Worm (Caenorhabditis elegans) whole organism, L1 larva: ENCODE data around the gene Y42G9A.1.

Source experiments
- C16A3.4 ChIP-seq: fragments of 150-350 bp; optimal IDR thresholded peaks from 2 replicates; lab custom pipeline; 2014; ENCODE audit warnings: missing biosample characterization, missing genetic modification characterization
- F16B12.6 ChIP-seq: fragments of 150-350 bp; optimal IDR thresholded peaks from 2 replicates; lab custom pipeline; 2014; ENCODE audit warnings: missing biosample characterization, missing genetic modification characterization
- Y116A8C.19 ChIP-seq: sonication (generic microtip); optimal IDR thresholded peaks from 2 replicates; lab custom pipeline; 2016; ENCODE audit warnings: missing compliant biosample characterization, missing genetic modification characterization, borderline replicate concordance
- aha-1 ChIP-seq: fragments of 150-350 bp; optimal IDR thresholded peaks from 2 replicates; lab custom pipeline; 2014; ENCODE audit warnings: missing biosample characterization, missing genetic modification characterization
- aly-2 ChIP-seq: fragments of 150-350 bp; optimal IDR thresholded peaks from 2 replicates; lab custom pipeline; 2014; ENCODE audit warnings: missing biosample characterization, missing genetic modification characterization
- blmp-1 ChIP-seq: fragments of 150-350 bp; optimal IDR thresholded peaks from 2 replicates; lab custom pipeline; 2014; ENCODE audit warnings: missing biosample characterization, missing genetic modification characterization
- ceh-63 ChIP-seq: fragments of 200-800 bp; sonication (Bioruptor generic); optimal IDR thresholded peaks from 2 replicates; lab custom pipeline; 2018; ENCODE audit warnings: mild to moderate bottlenecking, missing genetic modification characterization, missing compliant biosample characterization
- ceh-82 ChIP-seq, 3 experiments: fragments of 150-350 bp in 1 of 3; sonication (generic microtip) in 2 of 3; optimal IDR thresholded peaks; 2 replicates each; lab custom pipeline; 2014 to 2017; ENCODE audit warnings: missing biosample characterization in 3 of 3, missing genetic modification characterization in 3 of 3
- ceh-88 ChIP-seq: fragments of 200-800 bp; sonication (Bioruptor generic); IDR thresholded peaks from 2 replicates; pipeline ENCODE4 v1.3.6; 2022; ENCODE audit warnings: missing genetic modification characterization, missing compliant biosample characterization
- ceh-90 ChIP-seq: sonication (generic microtip); optimal IDR thresholded peaks from 2 replicates; lab custom pipeline; 2016; ENCODE audit warnings: missing genetic modification characterization, missing compliant biosample characterization
- ces-1 ChIP-seq: fragments of 150-350 bp; optimal IDR thresholded peaks from 2 replicates; lab custom pipeline; 2014; ENCODE audit warnings: missing biosample characterization, missing genetic modification reagents, missing genetic modification characterization
- dpl-1 ChIP-seq, 3 experiments: fragments of 150-350 bp in 2 of 3; sonication (generic microtip) in 1 of 3; optimal IDR thresholded peaks; 2 replicates each; lab custom pipeline; 2014 to 2017; ENCODE audit warnings: missing biosample characterization in 3 of 3, missing genetic modification characterization in 3 of 3, missing genetic modification reagents in 3 of 3
- efl-1 ChIP-seq, 4 experiments: fragments of 150-350 bp; optimal IDR thresholded peaks in 3 of 4; peaks in 1 of 4; 1 replicate in 1 of 4; 2 replicates in 3 of 4; lab custom pipeline; 2014; ENCODE audit warnings: missing biosample characterization in 2 of 4, missing genetic modification characterization in 2 of 4, missing genetic modification reagents in 2 of 4
- efl-3 ChIP-seq: fragments of 200-800 bp; sonication (Bioruptor generic); optimal IDR thresholded peaks from 2 replicates; lab custom pipeline; 2018; ENCODE audit warnings: mild to moderate bottlenecking, missing genetic modification characterization, missing compliant biosample characterization
- egl-27 ChIP-seq, 2 experiments: fragments of 150-350 bp in 1 of 2; sonication (generic microtip); optimal IDR thresholded peaks; 3 replicates each; lab custom pipeline; 2017 to 2018; ENCODE audit warnings: missing biosample characterization in 2 of 2, missing genetic modification characterization in 2 of 2, missing genetic modification reagents in 2 of 2
- elt-2 ChIP-seq: sonication (generic microtip); optimal IDR thresholded peaks from 2 replicates; lab custom pipeline; 2016; ENCODE audit warnings: missing genetic modification characterization, mild to moderate bottlenecking, inconsistent platforms, missing compliant biosample characterization, missing genetic modification reagents
- fkh-4 ChIP-seq: sonication (generic microtip); optimal IDR thresholded peaks from 2 replicates; lab custom pipeline; 2016; ENCODE audit warnings: missing compliant biosample characterization, missing genetic modification characterization, borderline replicate concordance
- irx-1 ChIP-seq: sonication (generic microtip); optimal IDR thresholded peaks from 2 replicates; lab custom pipeline; 2016; ENCODE audit warnings: missing genetic modification characterization, missing compliant biosample characterization
- jun-1 ChIP-seq: fragments of 150-350 bp; optimal IDR thresholded peaks from 2 replicates; lab custom pipeline; 2014; ENCODE audit warnings: missing biosample characterization, missing genetic modification reagents, missing genetic modification characterization
- lin-14 ChIP-seq: fragments of 200-800 bp; sonication (Bioruptor generic); optimal IDR thresholded peaks from 2 replicates; lab custom pipeline; 2018; ENCODE audit warnings: mild to moderate bottlenecking, missing genetic modification characterization, moderate library complexity, missing compliant biosample characterization
- lir-3 ChIP-seq: sonication (generic microtip); optimal IDR thresholded peaks from 2 replicates; lab custom pipeline; 2016; ENCODE audit warnings: mild to moderate bottlenecking, missing genetic modification characterization, moderate library complexity, missing compliant biosample characterization; ENCODE audit not compliant: poor library complexity
- lsy-2 ChIP-seq, 2 experiments: fragments of 150-350 bp; optimal IDR thresholded peaks; 2 replicates each; lab custom pipeline; 2014; ENCODE audit warnings: missing biosample characterization in 2 of 2, missing genetic modification characterization in 2 of 2
- mab-9 ChIP-seq: fragments of 200-800 bp; sonication (Bioruptor generic); IDR thresholded peaks from 2 replicates; pipeline ENCODE4 v1.3.6; 2022; ENCODE audit warnings: missing genetic modification reagents, missing genetic modification characterization, missing compliant biosample characterization
- mef-2 ChIP-seq: fragments of 150-350 bp; optimal IDR thresholded peaks from 2 replicates; lab custom pipeline; 2014; ENCODE audit warnings: missing biosample characterization, missing genetic modification characterization
- mep-1 ChIP-seq: fragments of 150-350 bp; optimal IDR thresholded peaks from 2 replicates; lab custom pipeline; 2014; ENCODE audit warnings: missing biosample characterization, missing genetic modification characterization
- nhr-19 ChIP-seq: fragments of 200-800 bp; sonication (Bioruptor generic); conservative IDR thresholded peaks from 2 replicates; pipeline ENCODE4 v1.3.6; 2022; ENCODE audit warnings: missing genetic modification characterization, missing compliant biosample characterization
- nhr-20 ChIP-seq: sonication (generic microtip); optimal IDR thresholded peaks from 2 replicates; lab custom pipeline; 2016; ENCODE audit warnings: mild to moderate bottlenecking, missing genetic modification characterization, missing compliant biosample characterization
- nhr-28 ChIP-seq: fragments of 150-350 bp; optimal IDR thresholded peaks from 2 replicates; lab custom pipeline; 2014; ENCODE audit warnings: missing biosample characterization, missing genetic modification characterization
- nhr-47 ChIP-seq: sonication (generic microtip); optimal IDR thresholded peaks from 2 replicates; lab custom pipeline; 2016; ENCODE audit warnings: mild to moderate bottlenecking, missing genetic modification characterization, moderate library complexity, missing compliant biosample characterization
- nhr-71 ChIP-seq: sonication (generic microtip); optimal IDR thresholded peaks from 2 replicates; lab custom pipeline; 2016; ENCODE audit warnings: mild to moderate bottlenecking, missing genetic modification characterization, moderate library complexity, missing compliant biosample characterization
- nhr-76 ChIP-seq: sonication (generic microtip); optimal IDR thresholded peaks from 2 replicates; lab custom pipeline; 2017; ENCODE audit warnings: missing biosample characterization, missing genetic modification characterization
- nhr-77 ChIP-seq: fragments of 150-350 bp; optimal IDR thresholded peaks from 2 replicates; lab custom pipeline; 2014; ENCODE audit warnings: missing biosample characterization, missing genetic modification characterization
- pqm-1 ChIP-seq: sonication (generic microtip); optimal IDR thresholded peaks from 3 replicates; lab custom pipeline; 2017; ENCODE audit warnings: missing biosample characterization, missing genetic modification characterization
- swsn-7 ChIP-seq: sonication (generic microtip); optimal IDR thresholded peaks from 2 replicates; lab custom pipeline; 2016; ENCODE audit warnings: missing genetic modification characterization, missing compliant biosample characterization
- unc-30 ChIP-seq: sonication (generic microtip); optimal IDR thresholded peaks from 2 replicates; lab custom pipeline; 2017; ENCODE audit warnings: missing biosample characterization, missing genetic modification characterization
- unc-62 ChIP-seq: fragments of 150-350 bp; optimal IDR thresholded peaks from 2 replicates; lab custom pipeline; 2014; ENCODE audit warnings: missing biosample characterization, missing genetic modification reagents, missing genetic modification characterization
- unc-98 ChIP-seq: fragments of 200-800 bp; sonication (Bioruptor generic); IDR thresholded peaks from 2 replicates; pipeline ENCODE4 v1.3.6; 2022; ENCODE audit warnings: missing genetic modification characterization, missing compliant biosample characterization
- vab-15 ChIP-seq: sonication (generic microtip); optimal IDR thresholded peaks from 2 replicates; lab custom pipeline; 2017; ENCODE audit warnings: missing genotype, mild to moderate bottlenecking, missing genetic modification characterization, missing compliant biosample characterization
- xbp-1 ChIP-seq: sonication (generic microtip); optimal IDR thresholded peaks from 2 replicates; lab custom pipeline; 2016; ENCODE audit warnings: missing genetic modification characterization, missing compliant biosample characterization
- zag-1 ChIP-seq: fragments of 150-350 bp; optimal IDR thresholded peaks from 2 replicates; lab custom pipeline; 2014; ENCODE audit warnings: missing biosample characterization, missing genetic modification characterization
- zip-4 ChIP-seq: fragments of 200-800 bp; sonication (Bioruptor generic); optimal IDR thresholded peaks from 2 replicates; lab custom pipeline; 2018; ENCODE audit warnings: mild to moderate bottlenecking, missing genetic modification characterization, moderate library complexity, missing compliant biosample characterization
- ztf-4 ChIP-seq: fragments of 150-350 bp; optimal IDR thresholded peaks from 2 replicates; lab custom pipeline; 2014; ENCODE audit warnings: missing biosample characterization, missing genetic modification characterization

Gene Y42G9A.1

ce11 chrIII:6116981-6117380, 32.8 kb upstream of the Y42G9A.1 start:
- peak; percentile 91 for TF ChIP-seq elt-2 (tag; lab: Kevin White, UChicago)
- TF ChIP-seq unc-62, result no peak
- peak; percentile 50 for TF ChIP-seq pqm-1 (tag; lab: Kevin White, UChicago)

- TF ChIP-seq nhr-28 (tag; lab: Kevin White, UChicago) (no peak), jun-1 (no peak), dpl-1 (GFP tag; optimal IDR thresholded peaks at IDR 0.05; lab: Kevin White, UChicago) (no peak), aly-2 (tag; lab: Kevin White, UChicago) (no peak), unc-30 (tag; lab: Kevin White, UChicago) (no peak), nhr-76 (tag; lab: Kevin White, UChicago) (no peak), lsy-2 (tag; optimal IDR thresholded peaks at IDR 0.05; lab: Kevin White, UChicago) (no peak), vab-15 (tag; lab: Kevin White, UChicago) (no peak), ceh-63 (GFP tag; lab: Kevin White, UChicago) (no peak)
- TF ChIP-seq, all 84 proteins: peak for 0
Measured at ce11 chrIII:6118320-6118719, 31.4 kb upstream of the Y42G9A.1 start, which contains the start of gene kin-18. Gene kin-18 (plus strand): TSS chrIII:6118620.

ce11 chrIII:6120990-6121389, 28.8 kb upstream of the Y42G9A.1 start:
- TF ChIP-seq aha-1 (tag; lab: Kevin White, UChicago) (no peak), efl-1 (optimal IDR thresholded peaks at IDR 0.05; lab: Kevin White, UChicago) (no peak), efl-1 (GFP tag; optimal IDR thresholded peaks at IDR 0.05 in 1 of 2; lab: Kevin White, UChicago) (peak in 1 of 2 experiments; percentile 80), elt-2 (tag; lab: Kevin White, UChicago) (no peak), xbp-1 (tag; lab: Kevin White, UChicago) (no peak), ztf-4 (tag; lab: Kevin White, UChicago) (no peak)

- TF ChIP-seq mab-9 (GFP tag; lab: Robert Waterston, UW) (0 out of 2 replicates have a peak, but pooled peaks have one; percentile 10), ceh-88 (GFP tag; lab: Robert Waterston, UW) (peak; percentile 19; the same call in 1 of the 2 replicates), nhr-19 (GFP tag; lab: Robert Waterston, UW) (0 out of 2 replicates have a peak, but pooled peaks have one; percentile 19), fkh-4 (tag; lab: Kevin White, UChicago) (no peak), nhr-28 (tag; lab: Kevin White, UChicago) (no peak), efl-1 (optimal IDR thresholded peaks at IDR 0.05; lab: Kevin White, UChicago) (no peak), efl-1 (GFP tag; optimal IDR thresholded peaks at IDR 0.05 in 1 of 2; lab: Kevin White, UChicago) (peak in 1 of 2 experiments; percentile 29), ztf-4 (tag; lab: Kevin White, UChicago) (peak; percentile 74), F16B12.6 (tag; lab: Kevin White, UChicago) (no peak), lin-14 (GFP tag; lab: Kevin White, UChicago) (no peak), nhr-71 (tag; lab: Kevin White, UChicago) (peak; percentile 12)
Measured at ce11 chrIII:6123647-6124046, 26.1 kb upstream of the Y42G9A.1 start.

ce11 chrIII:6132068-6132467, 17.7 kb upstream of the Y42G9A.1 start:
- TF ChIP-seq swsn-7 (no peak), ceh-88 (GFP tag; lab: Robert Waterston, UW) (no peak), ces-1 (no peak), mab-9 (GFP tag; lab: Robert Waterston, UW) (no peak), irx-1 (no peak), nhr-20 (tag; lab: Kevin White, UChicago) (peak; percentile 36), ceh-82 (tag; optimal IDR thresholded peaks at IDR 0.05; lab: Kevin White, UChicago) (no peak), nhr-77 (tag; lab: Kevin White, UChicago) (peak; percentile 9), ztf-4 (tag; lab: Kevin White, UChicago) (no peak), mep-1 (peak; percentile 58), lir-3 (tag; lab: Kevin White, UChicago) (no peak), ceh-90 (no peak), C16A3.4 (tag; lab: Kevin White, UChicago) (no peak), dpl-1 (GFP tag; optimal IDR thresholded peaks at IDR 0.05; lab: Kevin White, UChicago) (no peak), unc-98 (GFP tag; lab: Robert Waterston, UW) (no peak), nhr-19 (GFP tag; lab: Robert Waterston, UW) (no peak), elt-2 (tag; lab: Kevin White, UChicago) (no peak), blmp-1 (tag; lab: Kevin White, UChicago) (peak; percentile 69), mef-2 (tag; lab: Kevin White, UChicago) (no peak), pqm-1 (tag; lab: Kevin White, UChicago) (no peak), egl-27 (tag; optimal IDR thresholded peaks at IDR 0.05; lab: Kevin White, UChicago) (no peak), Y116A8C.19 (no peak), nhr-71 (tag; lab: Kevin White, UChicago) (peak; percentile 53), zag-1 (no peak), lsy-2 (tag; optimal IDR thresholded peaks at IDR 0.05; lab: Kevin White, UChicago) (peak in 1 of 2 experiments; percentile 6), efl-3 (GFP tag; lab: Kevin White, UChicago) (peak; percentile 43), zip-4 (GFP tag; lab: Kevin White, UChicago) (no peak), nhr-47 (tag; lab: Kevin White, UChicago) (no peak)
